Fruit fly (Drosophila melanogaster) ovary, adult (tissue): ENCODE data around the gene CG1571.

ENCODE experiments used
- CG17801 ChIP-seq: fragments of 200-800 bp; optimal IDR thresholded peaks from 2 replicates; lab custom pipeline; 2019; ENCODE audit warnings: missing biosample characterization, mild to moderate bottlenecking, missing genetic modification characterization, moderate library complexity; ENCODE audit not compliant: partially characterized antibody

Gene CG1571

dm6 chrX:8080174-8080573, 4.5 kb downstream of the CG1571 start:
- TF ChIP-seq CG17801, result no peak

- no peak for TF ChIP-seq CG17801
Observed at dm6 chrX:8081427-8082185, 5.9 kb downstream of the CG1571 start, which contains the start of gene Ldsdh1. Gene Ldsdh1, minus strand, starts transcription at chrX:8081605.

dm6 chrX:8087113-8087512, 11.4 kb downstream of the CG1571 start, which contains the start of gene CG2256:
Gene CG2256, minus strand, starts transcription at chrX:8087213.
- TF ChIP-seq CG17801, result no peak

- TF ChIP-seq CG17801, result peak; percentile 90
Observed at dm6 chrX:8091017-8091620, 15.4 kb downstream of the CG1571 start.

dm6 chrX:8092075-8092682, 16.5 kb downstream of the CG1571 start:
- peak; percentile 98 for TF ChIP-seq CG17801

- peak; percentile 22 for TF ChIP-seq CG17801
Observed at dm6 chrX:8092893-8093721, 17.4 kb downstream of the CG1571 start.

- no peak for TF ChIP-seq CG17801
Observed at dm6 chrX:8093722-8094177, 18.1 kb downstream of the CG1571 start, which contains the start of gene UbcE2H. Gene UbcE2H, minus strand, starts transcription at chrX:8094064.

dm6 chrX:8100026-8100825, 24.5 kb downstream of the CG1571 start:
- TF ChIP-seq CG17801, result peak; percentile 20

- no peak for TF ChIP-seq CG17801
Observed at dm6 chrX:8100826-8101079, 25.1 kb downstream of the CG1571 start.

dm6 chrX:8101479-8102198, 26.0 kb downstream of the CG1571 start, which contains the start of gene CG2258:
Gene CG2258, minus strand, starts transcription at chrX:8102095.
- peak; percentile 98 for TF ChIP-seq CG17801

dm6 chrX:8106281-8107050, 30.8 kb downstream of the CG1571 start:
- TF ChIP-seq CG17801, result peak; percentile 6

- no peak for TF ChIP-seq CG17801
Observed at dm6 chrX:8107936-8108335, 32.3 kb downstream of the CG1571 start.

- no peak for TF ChIP-seq CG17801
Observed at dm6 chrX:8110984-8111383, 35.3 kb downstream of the CG1571 start.

dm6 chrX:8112715-8113114, 37.0 kb downstream of the CG1571 start:
- no peak for TF ChIP-seq CG17801
